Worm (Caenorhabditis elegans) whole organism, L4 larva: ENCODE data around the gene F58E2.4.

Experiments used
- F44E2.7 ChIP-seq: fragments of 200-800 bp; sonication (Bioruptor generic); IDR thresholded peaks from 2 replicates; pipeline ENCODE4 v2.1.2; 2022; ENCODE audit warnings: missing genetic modification characterization, missing compliant biosample characterization
- F49E8.2 ChIP-seq: sonication (generic microtip); optimal IDR thresholded peaks from 2 replicates; lab custom pipeline; 2016; ENCODE audit warnings: missing compliant biosample characterization, mild to moderate bottlenecking, missing genetic modification characterization, borderline replicate concordance
- T20F7.1 ChIP-seq: fragments of 200-800 bp; sonication (Bioruptor generic); optimal IDR thresholded peaks from 2 replicates; lab custom pipeline; 2018; ENCODE audit warnings: mild to moderate bottlenecking, missing genetic modification characterization, missing compliant biosample characterization
- T26A8.4 ChIP-seq: fragments of 200-800 bp; sonication (Bioruptor generic); IDR thresholded peaks from 2 replicates; pipeline ENCODE4 v1.3.6; 2022; ENCODE audit warnings: missing genetic modification characterization, missing compliant biosample characterization
- Y105C5A.15 ChIP-seq: fragments of 200-800 bp; sonication (Bioruptor generic); IDR thresholded peaks from 2 replicates; pipeline ENCODE4 v1.3.6; 2022; ENCODE audit warnings: missing genetic modification characterization, missing compliant biosample characterization
- ZK337.2 ChIP-seq: fragments of 200-800 bp; sonication (Bioruptor generic); IDR thresholded peaks from 2 replicates; pipeline ENCODE4 v1.3.6; 2022; ENCODE audit warnings: missing genetic modification reagents, missing genetic modification characterization, missing compliant biosample characterization
- aha-1 ChIP-seq: fragments of 150-350 bp; peaks from one replicate; lab custom pipeline; 2014; ENCODE audit warnings: missing biosample characterization, missing genetic modification characterization
- ceh-32 ChIP-seq: sonication (generic microtip); optimal IDR thresholded peaks from 2 replicates; lab custom pipeline; 2016; ENCODE audit warnings: mild to moderate bottlenecking, missing genetic modification characterization, missing compliant biosample characterization; ENCODE audit not compliant: poor library complexity
- ceh-62 ChIP-seq: sonication (generic microtip); optimal IDR thresholded peaks from 2 replicates; lab custom pipeline; 2017; ENCODE audit warnings: missing biosample characterization, missing genetic modification characterization
- ceh-82 ChIP-seq: sonication (generic microtip); optimal IDR thresholded peaks from 2 replicates; lab custom pipeline; 2017; ENCODE audit warnings: missing biosample characterization, missing genetic modification characterization
- ces-1 ChIP-seq: fragments of 150-350 bp; sonication (generic microtip); optimal IDR thresholded peaks from 4 replicates; lab custom pipeline; 2014; ENCODE audit warnings: missing biosample characterization, missing genetic modification reagents, missing genetic modification characterization
- cey-2 ChIP-seq: sonication (generic microtip); optimal IDR thresholded peaks from 3 replicates; lab custom pipeline; 2017; ENCODE audit warnings: missing genetic modification characterization, mild to moderate bottlenecking, missing compliant biosample characterization, antibody characterized with exemption, borderline replicate concordance; ENCODE audit not compliant: insufficient read depth
- daf-16 ChIP-seq, 3 experiments: sonication (generic microtip); optimal IDR thresholded peaks; 2 replicates each; lab custom pipeline; 2016 to 2017; ENCODE audit warnings: missing genetic modification characterization in 3 of 3, missing genetic modification reagents in 3 of 3, mild to moderate bottlenecking in 2 of 3, missing compliant biosample characterization in 2 of 3, missing biosample characterization in 1 of 3, moderate library complexity in 1 of 3
- dmd-6 ChIP-seq: fragments of 200-800 bp; sonication (Bioruptor generic); IDR thresholded peaks from 2 replicates; pipeline ENCODE4 v1.3.6; 2022; ENCODE audit warnings: missing genetic modification reagents, missing genetic modification characterization, missing compliant biosample characterization
- duxl-1 ChIP-seq: sonication (generic microtip); optimal IDR thresholded peaks from 2 replicates; lab custom pipeline; 2016; ENCODE audit warnings: mild to moderate bottlenecking, missing genetic modification characterization, moderate library complexity, missing compliant biosample characterization; ENCODE audit not compliant: poor library complexity
- egl-27 ChIP-seq: sonication (generic microtip); optimal IDR thresholded peaks from 3 replicates; lab custom pipeline; 2017; ENCODE audit warnings: missing biosample characterization, missing genetic modification reagents, missing genetic modification characterization
- gei-8 ChIP-seq: fragments of 200-800 bp; sonication (Bioruptor generic); optimal IDR thresholded peaks from 2 replicates; lab custom pipeline; 2018; ENCODE audit warnings: mild to moderate bottlenecking, missing genetic modification characterization, missing compliant biosample characterization
- hif-1 ChIP-seq, 2 experiments: sonication (generic microtip); optimal IDR thresholded peaks; 2 replicates each; lab custom pipeline; 2016 to 2017; ENCODE audit warnings: missing compliant biosample characterization in 2 of 2, missing genetic modification characterization in 2 of 2, missing genetic modification reagents in 2 of 2, missing genotype in 2 of 2, mild to moderate bottlenecking in 1 of 2
- lin-13 ChIP-seq: fragments of 150-350 bp; optimal IDR thresholded peaks from 2 replicates; lab custom pipeline; 2014; ENCODE audit warnings: missing biosample characterization, missing genetic modification reagents, missing genetic modification characterization
- lin-38 ChIP-seq: fragments of 200-800 bp; sonication (Bioruptor generic); IDR thresholded peaks from 2 replicates; pipeline ENCODE4 v1.3.6; 2022; ENCODE audit warnings: missing genetic modification reagents, missing genetic modification characterization, missing compliant biosample characterization
- lin-39 ChIP-seq: fragments of 150-350 bp; optimal IDR thresholded peaks from 2 replicates; lab custom pipeline; 2014; ENCODE audit warnings: missing biosample characterization, missing genetic modification reagents, missing genetic modification characterization
- lir-3 ChIP-seq: sonication (generic microtip); optimal IDR thresholded peaks from 2 replicates; lab custom pipeline; 2016; ENCODE audit warnings: mild to moderate bottlenecking, missing genetic modification characterization, missing compliant biosample characterization
- lsy-2 ChIP-seq, 2 experiments: fragments of 150-350 bp in 1 of 2; sonication (generic microtip) in 1 of 2; optimal IDR thresholded peaks; 2 replicates each; lab custom pipeline; 2014 to 2017; ENCODE audit warnings: missing biosample characterization in 2 of 2, missing genetic modification characterization in 2 of 2
- mxl-2 ChIP-seq: fragments of 200-800 bp; sonication (Bioruptor generic); conservative IDR thresholded peaks from 2 replicates; pipeline ENCODE4 v1.3.6; 2022; ENCODE audit warnings: missing genetic modification reagents, missing genetic modification characterization, missing compliant biosample characterization
- nhr-11 ChIP-seq: fragments of 150-350 bp; optimal IDR thresholded peaks from 2 replicates; lab custom pipeline; 2014; ENCODE audit warnings: missing biosample characterization, missing genetic modification characterization
- nhr-28 ChIP-seq: fragments of 150-350 bp; optimal IDR thresholded peaks from 2 replicates; lab custom pipeline; 2014; ENCODE audit warnings: missing biosample characterization, missing genetic modification characterization
- nhr-42 ChIP-seq: fragments of 200-800 bp; sonication (Bioruptor generic); IDR thresholded peaks from 2 replicates; pipeline ENCODE4 v1.3.6; 2022; ENCODE audit warnings: missing genetic modification characterization, missing compliant biosample characterization
- pqm-1 ChIP-seq: sonication (generic microtip); optimal IDR thresholded peaks from 2 replicates; lab custom pipeline; 2017; ENCODE audit warnings: missing biosample characterization, missing genetic modification characterization
- saeg-2 ChIP-seq: fragments of 200-800 bp; sonication (Bioruptor generic); IDR thresholded peaks from 2 replicates; pipeline ENCODE4 v1.3.6; 2022; ENCODE audit warnings: missing genetic modification reagents, missing genetic modification characterization, missing compliant biosample characterization
- set-16 ChIP-seq: fragments of 200-800 bp; sonication (Bioruptor generic); IDR thresholded peaks from 2 replicates; pipeline ENCODE4 v1.3.6; 2022; ENCODE audit warnings: missing genetic modification reagents, missing genetic modification characterization, missing compliant biosample characterization
- snpc-4 ChIP-seq: fragments of 150-350 bp; optimal IDR thresholded peaks from 2 replicates; lab custom pipeline; 2014; ENCODE audit warnings: missing biosample characterization, missing genetic modification characterization
- spr-1 ChIP-seq: sonication (generic microtip); optimal IDR thresholded peaks from 2 replicates; lab custom pipeline; 2016; ENCODE audit warnings: mild to moderate bottlenecking, missing genetic modification characterization, missing compliant biosample characterization
- tag-97 ChIP-seq: fragments of 200-800 bp; sonication (Bioruptor generic); IDR thresholded peaks from 2 replicates; pipeline ENCODE4 v1.3.6; 2022; ENCODE audit warnings: missing genetic modification characterization, missing compliant biosample characterization
- tra-1 ChIP-seq: fragments of 200-800 bp; sonication (Bioruptor generic); IDR thresholded peaks from 2 replicates; pipeline ENCODE4 v1.3.6; 2022; ENCODE audit warnings: missing genetic modification reagents, missing genetic modification characterization, missing compliant biosample characterization
- unc-130 ChIP-seq: sonication (generic microtip); optimal IDR thresholded peaks from 2 replicates; lab custom pipeline; 2016; ENCODE audit warnings: missing genetic modification reagents, missing genetic modification characterization, missing compliant biosample characterization
- unc-62 ChIP-seq, 3 experiments: fragments of 150-350 bp in 1 of 3; sonication (generic microtip); optimal IDR thresholded peaks in 2 of 3; peaks in 1 of 3; 1 replicate in 1 of 3; 2 replicates in 2 of 3; lab custom pipeline; 2014 to 2017; ENCODE audit warnings: missing biosample characterization in 3 of 3, missing genetic modification characterization in 3 of 3, missing genetic modification reagents in 3 of 3, missing genotype in 1 of 3
- vab-7 ChIP-seq: fragments of 200-800 bp; sonication (Bioruptor generic); IDR thresholded peaks from 2 replicates; pipeline ENCODE4 v1.3.6; 2022; ENCODE audit warnings: missing genetic modification reagents, missing genetic modification characterization, missing compliant biosample characterization
- zfp-2 ChIP-seq: sonication (generic microtip); optimal IDR thresholded peaks from 2 replicates; lab custom pipeline; 2016; ENCODE audit warnings: mild to moderate bottlenecking, missing genetic modification characterization, missing compliant biosample characterization
- ztf-7 ChIP-seq: fragments of 150-350 bp; optimal IDR thresholded peaks from 2 replicates; lab custom pipeline; 2014; ENCODE audit warnings: missing biosample characterization, missing genetic modification characterization

Gene F58E2.4

DNA sequence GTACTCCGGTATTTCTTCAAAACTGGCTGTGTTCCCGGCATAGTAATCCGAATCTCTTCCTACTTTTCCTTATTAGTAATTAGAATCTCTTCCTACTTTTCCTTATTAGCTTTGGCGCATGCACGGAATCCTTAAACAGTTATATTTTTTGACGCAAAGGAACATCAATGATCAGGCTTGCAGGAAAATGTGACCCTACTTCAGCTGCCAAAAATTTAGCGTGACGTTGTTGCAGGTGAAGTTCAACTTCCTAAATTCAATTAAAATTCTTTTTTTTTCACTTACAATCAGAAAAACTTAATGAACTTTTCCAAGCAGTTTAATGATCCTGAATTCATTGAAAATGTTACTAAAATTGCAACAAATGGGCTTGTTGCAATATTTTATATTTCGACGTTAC, 30.1 kb downstream of the F58E2.4 start, which contains the start of gene srz-79:
TSS of gene srz-79 (plus strand) at position 301 of the 400 bp plus-strand sequence.
- no peak for TF ChIP-seq ZK337.2 (GFP tag; lab: Robert Waterston, UW)
- TF ChIP-seq saeg-2 (GFP tag; lab: Robert Waterston, UW), result no peak
- no peak for TF ChIP-seq pqm-1
- TF ChIP-seq cey-2, result no peak
- no peak for TF ChIP-seq daf-16 (GFP tag; optimal IDR thresholded peaks at IDR 0.05; lab: Kevin White, UChicago)
- no peak for TF ChIP-seq daf-16 (tag; optimal IDR thresholded peaks at IDR 0.05; lab: Kevin White, UChicago)
- no peak for TF ChIP-seq ceh-32 (tag; lab: Kevin White, UChicago)
- TF ChIP-seq ces-1, result no peak
- TF ChIP-seq Y105C5A.15 (GFP tag; lab: Robert Waterston, UW), result no peak
- TF ChIP-seq nhr-28, result no peak
- no peak for TF ChIP-seq F44E2.7 (GFP tag; lab: Robert Waterston, UW)
- TF ChIP-seq spr-1 (tag; lab: Kevin White, UChicago), result no peak
- TF ChIP-seq nhr-11 (tag; lab: Kevin White, UChicago), result no peak
- no peak for TF ChIP-seq vab-7
- TF ChIP-seq duxl-1, result no peak
- TF ChIP-seq, all 104 proteins: peak for 0

DNA sequence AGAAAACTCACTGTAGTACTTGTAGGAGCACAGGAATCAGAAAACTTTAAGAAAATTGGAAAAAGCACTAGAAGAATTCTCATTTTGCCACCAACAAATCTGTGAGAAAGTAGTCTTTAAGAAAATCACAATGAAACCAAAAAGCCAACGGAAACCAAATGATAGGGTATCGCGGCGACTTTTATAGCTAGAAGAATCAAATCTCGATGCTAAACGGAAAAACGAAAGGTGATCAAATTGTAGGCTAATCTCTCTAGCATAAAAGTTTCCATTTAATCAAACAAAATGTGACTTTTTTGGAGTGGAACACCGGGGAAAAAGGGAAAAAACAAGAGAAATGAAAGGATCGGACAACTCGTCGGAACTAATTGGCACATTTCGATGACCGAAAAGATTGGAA, 33.2 kb downstream of the F58E2.4 start, which contains the start of gene C09G12.17:
TSS of gene C09G12.17 (minus strand) at position 101 of the 400 bp plus-strand sequence.
- TF ChIP-seq ceh-82 (tag; lab: Kevin White, UChicago) (no peak), unc-130 (GFP tag; lab: Kevin White, UChicago) (no peak), hif-1 (tag; optimal IDR thresholded peaks at IDR 0.05; lab: Kevin White, UChicago) (no peak), T26A8.4 (no peak), dmd-6 (GFP tag; lab: Robert Waterston, UW) (no peak), nhr-28 (no peak), ztf-7 (tag; lab: Kevin White, UChicago) (no peak), pqm-1 (no peak), tra-1 (GFP tag; lab: Robert Waterston, UW) (no peak), Y105C5A.15 (GFP tag; lab: Robert Waterston, UW) (no peak), snpc-4 (tag; lab: Kevin White, UChicago) (no peak), vab-7 (no peak), F49E8.2 (no peak), lsy-2 (tag; optimal IDR thresholded peaks at IDR 0.05; lab: Kevin White, UChicago) (no peak), lin-38 (GFP tag; lab: Robert Waterston, UW) (no peak), egl-27 (tag; lab: Kevin White, UChicago) (no peak), tag-97 (GFP tag; lab: Robert Waterston, UW) (no peak)
- TF ChIP-seq, all 104 proteins: peak for 0

ce11 chrIV:3497909-3498308, 34.7 kb downstream of the F58E2.4 start, which contains the start of gene ceh-53:
TSS of gene ceh-53 (plus strand) at chrIV:3498209.
- TF ChIP-seq tag-97 (GFP tag; lab: Robert Waterston, UW), result no peak
- TF ChIP-seq ceh-62, result no peak
- no peak for TF ChIP-seq lir-3 (tag; lab: Kevin White, UChicago)
- TF ChIP-seq zfp-2 (tag; lab: Kevin White, UChicago), result no peak
- TF ChIP-seq mxl-2 (GFP tag; lab: Robert Waterston, UW), result no peak

DNA sequence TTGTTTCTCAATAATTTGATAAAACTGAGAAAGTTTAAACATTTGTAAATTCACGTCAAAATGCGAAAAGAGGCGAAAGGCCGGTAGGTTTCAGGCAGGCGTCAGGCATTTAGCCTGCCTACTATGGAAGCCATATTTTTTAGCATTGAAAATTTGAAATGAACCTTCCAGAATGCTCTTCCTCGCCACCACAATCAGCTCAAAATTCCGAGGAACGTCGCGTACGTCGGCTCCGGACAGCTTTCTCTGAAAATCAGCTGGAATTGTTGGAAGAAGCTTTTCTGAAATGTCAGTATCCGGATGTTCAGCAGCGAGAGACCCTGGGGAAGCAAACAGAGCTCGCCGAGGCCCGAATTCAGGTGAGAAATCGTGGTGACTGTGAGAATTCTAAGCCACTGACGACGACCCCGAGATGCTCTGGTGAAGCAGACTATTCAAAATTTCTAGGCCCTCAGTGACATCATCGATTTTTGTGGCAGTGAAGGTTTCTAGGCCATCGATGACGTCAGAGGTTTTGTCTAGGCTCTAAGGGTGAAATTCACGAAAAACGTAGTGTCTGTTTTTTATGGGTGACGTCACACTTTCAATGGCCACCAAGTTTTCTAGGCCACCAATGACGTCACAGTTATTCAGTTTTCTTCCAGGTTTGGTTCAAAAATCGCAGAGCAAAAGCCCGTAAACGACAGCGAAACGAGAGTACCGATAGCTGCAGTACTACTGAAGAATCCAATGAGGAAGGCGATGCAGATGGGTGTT, 39.0 kb downstream of the F58E2.4 start:
- TF ChIP-seq set-16 (GFP tag; lab: Robert Waterston, UW), result 0 out of 2 replicates have a peak, but pooled peaks have one; percentile 9
- TF ChIP-seq unc-62 (GFP tag; optimal IDR thresholded peaks at IDR 0.05 in 1 of 2; lab: Kevin White, UChicago), result peak in 1 of 2 experiments; percentile 80
- TF ChIP-seq unc-62 (tag; optimal IDR thresholded peaks at IDR 0.05; lab: Kevin White, UChicago), result no peak
- TF ChIP-seq aha-1 (tag; lab: Kevin White, UChicago), result peak; percentile 90
- TF ChIP-seq lin-39 (tag; lab: Kevin White, UChicago), result no peak
- no peak for TF ChIP-seq mxl-2 (GFP tag; lab: Robert Waterston, UW)
- no peak for TF ChIP-seq ces-1
- TF ChIP-seq nhr-42 (GFP tag; lab: Robert Waterston, UW), result no peak
- no peak for TF ChIP-seq T20F7.1 (GFP tag; lab: Kevin White, UChicago)
- no peak for TF ChIP-seq lin-13 (GFP tag; lab: Kevin White, UChicago)
- TF ChIP-seq vab-7, result no peak
- TF ChIP-seq gei-8 (GFP tag; lab: Kevin White, UChicago), result no peak
